Fruit fly (Drosophila melanogaster) whole organism, embryonic: Measurements from ENCODE around the gene Datp.

ENCODE experiments used
- CrebB ChIP-seq: fragments of 200-800 bp; sonication (Bioruptor generic); optimal IDR thresholded peaks from 3 replicates; lab custom pipeline; 2018; ENCODE audit warnings: missing biosample characterization, mild to moderate bottlenecking, missing genetic modification characterization
- E2f2 ChIP-seq: fragments of 200-800 bp; sonication (Bioruptor generic); IDR thresholded peaks from 2 replicates; pipeline ENCODE4 v1.3.6; 2022; ENCODE audit warnings: missing biosample characterization, missing genetic modification characterization
- cwo ChIP-seq: fragments of 200-800 bp; sonication (Bioruptor generic); optimal IDR thresholded peaks from 3 replicates; lab custom pipeline; 2017; ENCODE audit warnings: missing biosample characterization, missing genetic modification characterization, mild to moderate bottlenecking, moderate library complexity, missing genetic modification reagents

- no peak for TF ChIP-seq CrebB (tag; lab: Kevin White, UChicago)
- no peak for TF ChIP-seq E2f2
- no peak for TF ChIP-seq cwo (GFP tag; lab: Kevin White, UChicago)
Observed at dm6 chr2L:9937908-9938307, 682 bp downstream of the Datp start, which contains the start of gene Arglu1.
